Fruit fly (Drosophila melanogaster) whole organism, adult: ENCODE results near the gene klar.

Experiments used
- CG12768 ChIP-seq: fragments of 200-800 bp; sonication (Bioruptor generic); optimal IDR thresholded peaks from 2 replicates; lab custom pipeline; 2017; ENCODE audit warnings: missing biosample characterization, missing genetic modification characterization, mild to moderate bottlenecking, moderate library complexity, missing genetic modification reagents
- CG7045 ChIP-seq: fragments of 200-800 bp; sonication (Bioruptor generic); optimal IDR thresholded peaks from 2 replicates; lab custom pipeline; 2017; ENCODE audit warnings: missing biosample characterization, mild to moderate bottlenecking, missing genetic modification characterization
- CG7101 ChIP-seq: fragments of 200-800 bp; sonication (Bioruptor generic); optimal IDR thresholded peaks from 2 replicates; lab custom pipeline; 2018; ENCODE audit warnings: missing biosample characterization, mild to moderate bottlenecking, missing genetic modification characterization, moderate library complexity
- Clk ChIP-seq: fragments of 200-800 bp; sonication (Bioruptor generic); optimal IDR thresholded peaks from 2 replicates; lab custom pipeline; 2017; ENCODE audit warnings: missing biosample characterization, missing genetic modification characterization
- Mnt ChIP-seq: fragments of 200-800 bp; sonication (Bioruptor generic); optimal IDR thresholded peaks from 2 replicates; lab custom pipeline; 2016; ENCODE audit warnings: missing biosample characterization, mild to moderate bottlenecking, missing genetic modification characterization
- cnc ChIP-seq, 2 experiments: fragments of >200 bp; optimal IDR thresholded peaks; 2 replicates each; lab custom pipeline; 2017
- pad ChIP-seq: fragments of 200-800 bp; sonication (Bioruptor generic); optimal IDR thresholded peaks from 3 replicates; lab custom pipeline; 2017; ENCODE audit warnings: missing biosample characterization, missing genetic modification characterization, mild to moderate bottlenecking, moderate library complexity, missing genetic modification reagents
- tj ChIP-seq: fragments of 200-800 bp; sonication (Bioruptor generic); optimal IDR thresholded peaks from 3 replicates; lab custom pipeline; 2017; ENCODE audit warnings: missing biosample characterization, mild to moderate bottlenecking, missing genetic modification characterization, moderate library complexity

- TF ChIP-seq CG12768 (GFP tag; lab: Kevin White, UChicago) (peak; percentile 30), cnc (optimal IDR thresholded peaks at IDR 0.05; lab: Kevin White, UChicago) (no peak), CG7045 (GFP tag; lab: Kevin White, UChicago) (no peak), pad (GFP tag; lab: Kevin White, UChicago) (no peak), CG7101 (no peak), tj (GFP tag; lab: Kevin White, UChicago) (peak; percentile 32), Mnt (no peak), Clk (GFP tag; lab: Kevin White, UChicago) (no peak)
These were observed 3.8 kb upstream of the klar start for dm6 chr3L:544203-544602.
